Worm (Caenorhabditis elegans): ENCODE data around the gene C50B6.1.

DNA sequence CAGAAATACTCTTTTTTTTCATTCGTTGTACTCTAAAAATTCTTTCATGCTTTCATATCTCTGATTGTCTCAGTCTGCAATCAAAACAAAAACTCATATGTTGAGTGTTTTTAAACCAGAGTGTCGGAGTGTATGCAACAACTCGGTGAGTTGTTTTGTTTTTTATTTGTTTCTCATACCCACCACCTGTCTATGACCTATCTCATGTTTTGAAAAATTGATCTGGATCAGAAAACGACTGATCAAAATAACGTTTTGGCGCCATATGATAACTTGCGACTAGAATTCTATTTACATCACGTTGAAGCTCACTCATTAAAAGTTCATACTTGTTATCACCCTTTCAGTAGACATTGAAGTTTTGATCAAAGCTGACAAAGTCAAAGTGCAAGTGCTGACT lies 10.0 kb upstream of the C50B6.1 start:
- TF ChIP-seq him-1 (tag; optimal IDR thresholded peaks at IDR 0.05) = no peak
- no peak for TF ChIP-seq W03F9.2 (tag; optimal IDR thresholded peaks at IDR 0.05)
